Worm (Caenorhabditis elegans) whole organism, midembryonic: ENCODE data around the gene nac-3.

Experiments used
- cog-1 ChIP-seq: sonication (generic microtip); optimal IDR thresholded peaks from 2 replicates; lab custom pipeline; 2016; ENCODE audit warnings: missing genetic modification characterization, missing compliant biosample characterization
- ref-1 ChIP-seq: fragments of 200-800 bp; sonication (Bioruptor generic); conservative IDR thresholded peaks from 2 replicates; pipeline ENCODE4 v1.3.6; 2022; ENCODE audit warnings: missing genetic modification reagents, missing genetic modification characterization, missing compliant biosample characterization
- ztf-23 ChIP-seq: fragments of 200-800 bp; sonication (Bioruptor generic); IDR thresholded peaks from 2 replicates; pipeline ENCODE4 v1.3.6; 2022; ENCODE audit warnings: missing genetic modification reagents, missing genetic modification characterization, missing compliant biosample characterization

ce11 chrIII:10154993-10155392, 2.4 kb downstream of the nac-3 start:
- TF ChIP-seq ref-1 (GFP tag; lab: Robert Waterston, UW) (no peak), ztf-23 (no peak), cog-1 (tag; lab: Kevin White, UChicago) (no peak)
